Worm (Caenorhabditis elegans): Measurements from ENCODE around the gene ceh-99.

- no peak for TF ChIP-seq ceh-82 (tag; optimal IDR thresholded peaks at IDR 0.05)
- TF ChIP-seq ama-1 (optimal IDR thresholded peaks at IDR 0.05), result no peak
- TF ChIP-seq nhr-25 (tag; optimal IDR thresholded peaks at IDR 0.05; ENCODE audit: borderline replicate concordance, insufficient read depth), result no peak
- no peak for TF ChIP-seq tra-1 (GFP tag; IDR thresholded peaks at IDR 0.05)
- TF ChIP-seq R02D3.7 (tag; optimal IDR thresholded peaks at IDR 0.05), result no peak
These were observed 48.5 kb upstream of the ceh-99 start, which contains the start of the genes F15A4.5 and phat-8 for ce11 chrII:12471138-12471855.
